In the genomic region with DNA sequence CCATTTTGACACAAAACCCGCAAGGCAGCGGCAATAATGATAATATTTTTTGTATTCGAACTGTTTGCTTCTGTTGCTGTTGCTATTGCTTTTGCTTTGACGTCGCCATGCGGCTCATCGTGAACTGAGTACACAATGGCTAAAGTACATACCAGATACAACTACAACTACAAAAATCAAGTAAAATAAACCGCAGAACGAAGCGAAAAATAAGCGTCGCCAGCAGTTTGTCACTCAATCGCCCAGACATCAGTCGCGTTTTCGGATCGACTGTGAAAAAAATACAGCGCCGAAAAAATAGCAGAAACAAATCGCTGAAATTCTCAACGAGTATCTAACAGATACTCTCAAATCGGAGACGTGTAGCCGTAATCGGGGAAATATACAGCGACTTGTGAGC, we compare ENCODE assay signal across 1 fruit fly cellular context.
TF ChIP-seq lines count a peak whose summit lies in the region.

No protein-coding gene starts in this region.

TF ChIP-seq in whole organism, embryonic, 481 proteins besides CTCF, POLR2A, EP300 and RAD21 (continued from another document):
- TF ChIP-seq CG42726 (GFP tag; IDR thresholded peaks at IDR 0.05; lab: Robert Waterston, UW; ENCODE audit: partially characterized antibody) (no peak), MTF-1 (GFP tag; optimal IDR thresholded peaks at IDR 0.05; lab: Kevin White, UChicago; ENCODE audit: borderline replicate concordance) (peak; percentile 14), amos (GFP tag; IDR thresholded peaks at IDR 0.05; lab: Robert Waterston, UW; ENCODE audit: partially characterized antibody) (no peak), CG16815 (GFP tag; optimal IDR thresholded peaks at IDR 0.05; lab: Kevin White, UChicago) (no peak), CG11085 (GFP tag; IDR thresholded peaks at IDR 0.05; lab: Robert Waterston, UW) (no peak), CG4854 (GFP tag; optimal IDR thresholded peaks at IDR 0.05; lab: Kevin White, UChicago) (no peak), Mrtf (GFP tag; IDR thresholded peaks at IDR 0.05; lab: Robert Waterston, UW) (no peak), Sin3A (optimal IDR thresholded peaks at IDR 0.05; lab: Kevin White, UChicago) (no peak), CG9437 (GFP tag; optimal IDR thresholded peaks at IDR 0.05; lab: Kevin White, UChicago) (no peak), Aef1 (GFP tag; IDR thresholded peaks at IDR 0.05; lab: Robert Waterston, UW) (no peak), CG17328 (GFP tag; IDR thresholded peaks at IDR 0.05; lab: Robert Waterston, UW) (no peak), Nf-YC (tag; optimal IDR thresholded peaks at IDR 0.05; lab: Kevin White, UChicago) (no peak), CG4730 (GFP tag; IDR thresholded peaks at IDR 0.05; lab: Robert Waterston, UW) (no peak), nerfin-2 (GFP tag; IDR thresholded peaks at IDR 0.05; lab: Robert Waterston, UW; ENCODE audit: partially characterized antibody) (no peak), CG9215 (GFP tag; IDR thresholded peaks at IDR 0.05; lab: Robert Waterston, UW) (no peak), Neu2 (GFP tag; optimal IDR thresholded peaks at IDR 0.05; lab: Kevin White, UChicago; ENCODE audit: borderline replicate concordance) (no peak), gcm (GFP tag; optimal IDR thresholded peaks at IDR 0.05; lab: Kevin White, UChicago) (no peak), prd (optimal IDR thresholded peaks at IDR 0.05; lab: Kevin White, UChicago) (no peak), prd (GFP tag; IDR thresholded peaks at IDR 0.05; lab: Robert Waterston, UW) (no peak), D (optimal IDR thresholded peaks at IDR 0.05; lab: Kevin White, UChicago) (no peak), D (GFP tag; optimal IDR thresholded peaks at IDR 0.05; lab: Kevin White, UChicago) (no peak), Usf (GFP tag; optimal IDR thresholded peaks at IDR 0.05; lab: Kevin White, UChicago) (no peak), aop (GFP tag; IDR thresholded peaks at IDR 0.05; lab: Robert Waterston, UW) (no peak), Dip2 (GFP tag; IDR thresholded peaks at IDR 0.05; lab: Robert Waterston, UW) (no peak), Deaf1 (tag; optimal IDR thresholded peaks at IDR 0.05; lab: Kevin White, UChicago) (peak; percentile 12), Dfd (GFP tag; optimal IDR thresholded peaks at IDR 0.05; lab: Kevin White, UChicago) (no peak), CG12659 (GFP tag; optimal IDR thresholded peaks at IDR 0.05; lab: Kevin White, UChicago) (peak; percentile 14), CG14710 (tag; optimal IDR thresholded peaks at IDR 0.05; lab: Kevin White, UChicago) (no peak), Ada2b (GFP tag; IDR thresholded peaks at IDR 0.05; lab: Robert Waterston, UW) (peak; percentile 13; the same call in 1 of the 2 replicates), fru (optimal IDR thresholded peaks at IDR 0.05; lab: Kevin White, UChicago) (no peak), CG8089 (GFP tag; optimal IDR thresholded peaks at IDR 0.05; lab: Kevin White, UChicago) (no peak), twi (tag; optimal IDR thresholded peaks at IDR 0.05; lab: Kevin White, UChicago) (no peak), lab (GFP tag; optimal IDR thresholded peaks at IDR 0.05; lab: Kevin White, UChicago) (peak; percentile 77), CG2199 (GFP tag; IDR thresholded peaks at IDR 0.05; lab: Robert Waterston, UW) (no peak), D19A (tag; optimal IDR thresholded peaks at IDR 0.05; lab: Kevin White, UChicago) (no peak), ham (GFP tag; IDR thresholded peaks at IDR 0.05; lab: Robert Waterston, UW) (no peak), onecut (GFP tag; IDR thresholded peaks at IDR 0.05; lab: Robert Waterston, UW) (peak; percentile 12; the same call in 1 of the 2 replicates), CG7928 (GFP tag; optimal IDR thresholded peaks at IDR 0.05; lab: Kevin White, UChicago) (no peak), Jarid2 (GFP tag; optimal IDR thresholded peaks at IDR 0.05; lab: Kevin White, UChicago) (peak; percentile 8), ab (GFP tag; optimal IDR thresholded peaks at IDR 0.05; lab: Kevin White, UChicago) (no peak), gsb-n (tag; optimal IDR thresholded peaks at IDR 0.05; lab: Kevin White, UChicago) (no peak), knrl (GFP tag; IDR thresholded peaks at IDR 0.05; lab: Robert Waterston, UW; ENCODE audit: partially characterized antibody) (no peak), oc (tag; optimal IDR thresholded peaks at IDR 0.05; lab: Kevin White, UChicago) (no peak), nom (GFP tag; optimal IDR thresholded peaks at IDR 0.05; lab: Kevin White, UChicago) (no peak), ara (GFP tag; IDR thresholded peaks at IDR 0.05; lab: Robert Waterston, UW) (peak; percentile 34; the same call in 1 of the 2 replicates), lbe (GFP tag; optimal IDR thresholded peaks at IDR 0.05; lab: Kevin White, UChicago) (no peak), Spps (tag; optimal IDR thresholded peaks at IDR 0.05; lab: Kevin White, UChicago) (no peak), Gug (GFP tag; IDR thresholded peaks at IDR 0.05; lab: Robert Waterston, UW) (no peak), Myb (GFP tag; optimal IDR thresholded peaks at IDR 0.05; lab: Kevin White, UChicago) (no peak), CoRest (tag; optimal IDR thresholded peaks at IDR 0.05; lab: Kevin White, UChicago) (no peak), wdn (GFP tag; IDR thresholded peaks at IDR 0.05; lab: Robert Waterston, UW) (0 out of 2 replicates have a peak, but pooled peaks have one; percentile 25), CG15696 (tag; optimal IDR thresholded peaks at IDR 0.05; lab: Kevin White, UChicago) (no peak), Optix (GFP tag; IDR thresholded peaks at IDR 0.05; lab: Robert Waterston, UW) (no peak), Oli (tag; optimal IDR thresholded peaks at IDR 0.05; lab: Kevin White, UChicago) (no peak), CG15514 (GFP tag; optimal IDR thresholded peaks at IDR 0.05; lab: Kevin White, UChicago) (peak; percentile 52), CG9876 (GFP tag; optimal IDR thresholded peaks at IDR 0.05; lab: Kevin White, UChicago) (no peak), corto (GFP tag; optimal IDR thresholded peaks at IDR 0.05; lab: Kevin White, UChicago) (no peak), CG10462 (GFP tag; optimal IDR thresholded peaks at IDR 0.05; lab: Kevin White, UChicago) (no peak), E2f1 (GFP tag; IDR thresholded peaks at IDR 0.05; lab: Robert Waterston, UW) (no peak), ap (GFP tag; IDR thresholded peaks at IDR 0.05; lab: Robert Waterston, UW) (no peak), CG31441 (GFP tag; IDR thresholded peaks at IDR 0.05; lab: Robert Waterston, UW) (no peak), CG34376 (GFP tag; optimal IDR thresholded peaks at IDR 0.05; lab: Kevin White, UChicago) (no peak), CG14050 (GFP tag; IDR thresholded peaks at IDR 0.05; lab: Robert Waterston, UW) (no peak), p53 (GFP tag; optimal IDR thresholded peaks at IDR 0.05; lab: Kevin White, UChicago) (no peak), CG3281 (GFP tag; optimal IDR thresholded peaks at IDR 0.05; lab: Kevin White, UChicago) (peak; percentile 37), NFAT (GFP tag; IDR thresholded peaks at IDR 0.05; lab: Robert Waterston, UW) (peak; percentile 27; the same call in 1 of the 2 replicates), CG1024 (GFP tag; IDR thresholded peaks at IDR 0.05; lab: Robert Waterston, UW) (no peak), CG3838 (GFP tag; optimal IDR thresholded peaks at IDR 0.05; lab: Kevin White, UChicago) (no peak), gsb (GFP tag; IDR thresholded peaks at IDR 0.05; lab: Robert Waterston, UW) (0 out of 2 replicates have a peak, but pooled peaks have one; percentile 33), CG4360 (GFP tag; IDR thresholded peaks at IDR 0.05; lab: Robert Waterston, UW) (no peak), pzg (GFP tag; optimal IDR thresholded peaks at IDR 0.05; lab: Kevin White, UChicago) (no peak), Scr (GFP tag; IDR thresholded peaks at IDR 0.05; lab: Robert Waterston, UW; ENCODE audit: partially characterized antibody) (no peak), CG17912 (GFP tag; optimal IDR thresholded peaks at IDR 0.05; lab: Kevin White, UChicago) (no peak), sob (GFP tag; IDR thresholded peaks at IDR 0.05; lab: Robert Waterston, UW) (peak; percentile 54; the same call in 1 of the 2 replicates), CG10274 (GFP tag; optimal IDR thresholded peaks at IDR 0.05; lab: Kevin White, UChicago) (no peak), CG12219 (GFP tag; optimal IDR thresholded peaks at IDR 0.05; lab: Kevin White, UChicago) (no peak), CG5245 (GFP tag; optimal IDR thresholded peaks at IDR 0.05; lab: Kevin White, UChicago) (no peak), Vsx1 (GFP tag; optimal IDR thresholded peaks at IDR 0.05; lab: Kevin White, UChicago) (peak; percentile 3), Side (GFP tag; optimal IDR thresholded peaks at IDR 0.05; lab: Kevin White, UChicago) (no peak)
TF ChIP-seq in whole organism, embryonic: peak in this region for 105.
